Worm (Caenorhabditis elegans) whole organism, young adult: ENCODE results near the gene egl-8.

ENCODE experiments used
- K11D2.4 ChIP-seq: fragments of 200-800 bp; sonication (Bioruptor generic); IDR thresholded peaks from 2 replicates; pipeline ENCODE4 v1.3.6; 2022; ENCODE audit warnings: missing genetic modification reagents, missing genetic modification characterization, missing compliant biosample characterization
- Y53G8AR.9 ChIP-seq: fragments of 200-800 bp; sonication (Bioruptor generic); conservative IDR thresholded peaks from 2 replicates; pipeline ENCODE4 v1.3.6; 2022; ENCODE audit warnings: missing genetic modification reagents, missing genetic modification characterization, missing compliant biosample characterization
- Y79H2A.3 ChIP-seq: fragments of 200-800 bp; sonication (Bioruptor generic); conservative IDR thresholded peaks from 2 replicates; pipeline ENCODE4 v1.3.6; 2022; ENCODE audit warnings: missing genetic modification reagents, missing genetic modification characterization, missing compliant biosample characterization
- ceh-79 ChIP-seq: sonication (generic microtip); optimal IDR thresholded peaks from 2 replicates; lab custom pipeline; 2017; ENCODE audit warnings: mild to moderate bottlenecking, missing genetic modification characterization, missing compliant biosample characterization
- dpl-1 ChIP-seq: fragments of 150-350 bp; optimal IDR thresholded peaks from 2 replicates; lab custom pipeline; 2014; ENCODE audit warnings: missing biosample characterization, missing genetic modification reagents, missing genetic modification characterization
- ets-4 ChIP-seq: fragments of 200-800 bp; sonication (Bioruptor generic); optimal IDR thresholded peaks from 2 replicates; lab custom pipeline; 2018; ENCODE audit warnings: mild to moderate bottlenecking, missing genetic modification characterization, missing compliant biosample characterization
- hrde-1 ChIP-seq: sonication (generic microtip); optimal IDR thresholded peaks from 2 replicates; lab custom pipeline; 2016; ENCODE audit warnings: missing genetic modification characterization, mild to moderate bottlenecking, missing compliant biosample characterization, moderate library complexity, missing genotype, missing genetic modification reagents, borderline replicate concordance
- lir-1 ChIP-seq: fragments of 200-800 bp; sonication (Bioruptor generic); conservative IDR thresholded peaks from 2 replicates; pipeline ENCODE4 v1.3.6; 2022; ENCODE audit warnings: missing genetic modification reagents, missing genetic modification characterization, missing compliant biosample characterization
- lsl-1 ChIP-seq: fragments of 200-800 bp; sonication (Bioruptor generic); optimal IDR thresholded peaks from 2 replicates; lab custom pipeline; 2018; ENCODE audit warnings: mild to moderate bottlenecking, missing genetic modification characterization, moderate library complexity, missing compliant biosample characterization
- nhr-179 ChIP-seq: sonication (generic microtip); optimal IDR thresholded peaks from 2 replicates; lab custom pipeline; 2016; ENCODE audit warnings: mild to moderate bottlenecking, missing genetic modification characterization, missing compliant biosample characterization
- unc-62 ChIP-seq: fragments of 150-350 bp; optimal IDR thresholded peaks from 2 replicates; lab custom pipeline; 2014; ENCODE audit warnings: missing biosample characterization, missing genetic modification reagents, missing genetic modification characterization
- ztf-26 ChIP-seq: sonication (generic microtip); optimal IDR thresholded peaks from 2 replicates; lab custom pipeline; 2017; ENCODE audit warnings: missing genetic modification characterization, missing compliant biosample characterization
- ztf-28 ChIP-seq: fragments of 200-800 bp; sonication (Bioruptor generic); IDR thresholded peaks from 2 replicates; pipeline ENCODE4 v1.3.6; 2022; ENCODE audit warnings: missing genetic modification reagents, missing genetic modification characterization, missing compliant biosample characterization

DNA sequence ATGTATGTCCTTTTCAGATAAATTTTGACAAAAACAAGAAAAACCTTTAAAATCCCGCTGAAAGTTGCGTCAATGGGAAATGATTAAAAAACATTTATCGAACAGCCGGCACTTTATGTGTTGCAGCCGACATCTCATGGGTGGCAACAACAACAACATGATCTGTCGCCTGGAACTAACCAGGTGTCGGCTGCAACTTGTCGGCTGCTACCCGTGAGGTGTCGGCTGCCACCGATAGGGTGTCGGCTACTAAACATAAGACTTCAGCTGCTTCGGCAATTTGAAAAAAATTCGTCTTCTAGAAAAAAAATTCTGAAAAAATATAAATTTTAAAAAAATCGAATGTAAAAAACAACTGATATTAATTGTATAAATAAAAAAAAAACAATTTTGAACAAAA, 7.0 kb downstream of the egl-8 start:
- TF ChIP-seq lsl-1 (GFP tag; lab: Kevin White, UChicago) (no peak), ceh-79 (tag; lab: Kevin White, UChicago) (no peak), lir-1 (GFP tag; lab: Robert Waterston, UW) (no peak), ztf-26 (tag; lab: Kevin White, UChicago) (no peak), Y53G8AR.9 (GFP tag; lab: Robert Waterston, UW) (no peak), hrde-1 (tag; lab: Kevin White, UChicago) (no peak), ets-4 (GFP tag; lab: Kevin White, UChicago) (no peak), dpl-1 (GFP tag; lab: Kevin White, UChicago) (no peak), Y79H2A.3 (GFP tag; lab: Robert Waterston, UW) (no peak), nhr-179 (tag; lab: Kevin White, UChicago) (no peak), unc-62 (GFP tag; lab: Kevin White, UChicago) (no peak), ztf-28 (GFP tag; lab: Robert Waterston, UW) (no peak), K11D2.4 (GFP tag; lab: Robert Waterston, UW) (no peak)
